Worm (Caenorhabditis elegans) whole organism, early embryonic: Measurements from ENCODE around the gene lrx-1.

Source experiments
- B0310.2 ChIP-seq: sonication (generic microtip); optimal IDR thresholded peaks from 2 replicates; lab custom pipeline; 2016; ENCODE audit warnings: mild to moderate bottlenecking, missing genetic modification characterization, missing compliant biosample characterization
- F13C5.2 ChIP-seq: sonication (generic microtip); optimal IDR thresholded peaks from 2 replicates; lab custom pipeline; 2017; ENCODE audit warnings: mild to moderate bottlenecking, missing genetic modification characterization, inconsistent platforms, missing compliant biosample characterization
- aly-1 ChIP-seq: sonication (generic microtip); optimal IDR thresholded peaks from 2 replicates; lab custom pipeline; 2016; ENCODE audit warnings: missing genetic modification characterization, missing compliant biosample characterization
- ama-1 ChIP-seq: fragments of 150-350 bp; optimal IDR thresholded peaks from 2 replicates; lab custom pipeline; 2014
- ceh-13 ChIP-seq: fragments of 200-800 bp; sonication (Bioruptor generic); optimal IDR thresholded peaks from 2 replicates; lab custom pipeline; 2018; ENCODE audit warnings: mild to moderate bottlenecking, missing genetic modification characterization, missing compliant biosample characterization
- ceh-36 ChIP-seq: sonication (generic microtip); optimal IDR thresholded peaks from 2 replicates; lab custom pipeline; 2016; ENCODE audit warnings: missing genetic modification characterization, inconsistent platforms, missing compliant biosample characterization
- ets-7 ChIP-seq: sonication (generic microtip); optimal IDR thresholded peaks from 2 replicates; lab custom pipeline; 2016; ENCODE audit warnings: missing genotype, missing genetic modification characterization, missing compliant biosample characterization
- flt-1 ChIP-seq: fragments of 200-800 bp; sonication (Bioruptor generic); IDR thresholded peaks from 2 replicates; pipeline ENCODE4 v1.3.6; 2022; ENCODE audit warnings: missing genetic modification characterization, missing compliant biosample characterization
- hmbx-1 ChIP-seq: sonication (generic microtip); optimal IDR thresholded peaks from 2 replicates; lab custom pipeline; 2016; ENCODE audit warnings: mild to moderate bottlenecking, missing genetic modification characterization, missing compliant biosample characterization
- hmg-4 ChIP-seq: fragments of 200-800 bp; sonication (Bioruptor generic); optimal IDR thresholded peaks from 2 replicates; lab custom pipeline; 2018; ENCODE audit warnings: mild to moderate bottlenecking, missing genetic modification characterization, missing compliant biosample characterization
- hnd-1 ChIP-seq: sonication (generic microtip); optimal IDR thresholded peaks from 2 replicates; lab custom pipeline; 2016; ENCODE audit warnings: missing genetic modification characterization, missing compliant biosample characterization
- pes-1 ChIP-seq: fragments of 200-800 bp; sonication (Bioruptor generic); IDR thresholded peaks from 2 replicates; pipeline ENCODE4 v1.3.6; 2022; ENCODE audit warnings: missing genetic modification reagents, missing genetic modification characterization, missing compliant biosample characterization
- scrt-1 ChIP-seq: fragments of 200-800 bp; sonication (Bioruptor generic); IDR thresholded peaks from 2 replicates; pipeline ENCODE4 v1.3.6; 2022; ENCODE audit warnings: missing genetic modification characterization, missing compliant biosample characterization
- sea-1 ChIP-seq: fragments of 200-800 bp; sonication (Bioruptor generic); conservative IDR thresholded peaks from 2 replicates; pipeline ENCODE4 v1.3.6; 2022; ENCODE audit warnings: missing genetic modification characterization, missing compliant biosample characterization
- tbx-11 ChIP-seq: fragments of 200-800 bp; sonication (Bioruptor generic); IDR thresholded peaks from 2 replicates; pipeline ENCODE4 v1.3.6; 2022; ENCODE audit warnings: missing genetic modification characterization, missing compliant biosample characterization
- tbx-37 ChIP-seq: fragments of 200-800 bp; sonication (Bioruptor generic); conservative IDR thresholded peaks from 2 replicates; pipeline ENCODE4 v1.3.6; 2022; ENCODE audit warnings: missing genetic modification reagents, missing genetic modification characterization, missing compliant biosample characterization
- tra-4 ChIP-seq: sonication (generic microtip); optimal IDR thresholded peaks from 2 replicates; lab custom pipeline; 2017; ENCODE audit warnings: missing genetic modification characterization, missing compliant biosample characterization

Gene lrx-1

DNA sequence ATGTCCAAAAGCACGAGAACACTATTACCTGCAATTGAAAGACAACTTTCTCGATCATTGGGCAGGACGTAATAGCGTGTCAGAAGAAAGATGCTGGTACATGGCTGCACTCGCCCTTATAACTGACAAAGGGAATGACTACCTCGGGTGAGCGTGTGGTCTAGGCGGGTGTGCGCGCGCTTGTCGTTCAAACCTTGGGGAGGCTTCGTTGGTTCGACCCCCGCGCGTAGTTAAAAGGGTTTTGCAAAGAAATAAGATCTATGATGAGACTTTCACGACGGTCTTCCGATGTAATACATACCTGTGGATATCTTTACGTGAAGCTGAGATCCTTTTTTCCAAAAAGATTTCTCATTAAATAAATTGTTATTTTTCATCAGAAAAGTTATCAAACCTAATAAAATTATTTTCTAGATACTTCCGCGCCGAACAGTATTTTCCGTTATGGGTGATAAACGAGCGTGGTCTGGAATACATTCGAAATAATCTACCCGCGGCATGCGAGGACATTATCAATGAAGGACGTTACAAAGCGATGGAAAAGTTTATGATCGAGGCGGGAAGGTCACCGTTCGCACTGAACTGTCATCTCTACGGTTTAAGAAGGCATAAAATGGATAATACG is 51.2 kb downstream of the lrx-1 start:
- peak; percentile 100 for TF ChIP-seq aly-1
- TF ChIP-seq ceh-13 (GFP tag; lab: Kevin White, UChicago) = peak; percentile 100
- peak; percentile 100 for TF ChIP-seq B0310.2 (tag; lab: Kevin White, UChicago)
- TF ChIP-seq ets-7 (tag; lab: Kevin White, UChicago) = peak; percentile 99
- TF ChIP-seq hnd-1 (tag; lab: Kevin White, UChicago) = peak; percentile 98
- peak; percentile 100 for TF ChIP-seq tbx-11
- TF ChIP-seq hmbx-1 = peak; percentile 96
- TF ChIP-seq pes-1 (GFP tag; lab: Robert Waterston, UW) = peak; percentile 99
- peak; percentile 99 for TF ChIP-seq tra-4
- TF ChIP-seq ceh-36 (tag; lab: Kevin White, UChicago) = peak; percentile 98
- TF ChIP-seq scrt-1 = peak; percentile 100
- peak; percentile 100 for TF ChIP-seq F13C5.2 (tag; lab: Kevin White, UChicago)
- peak; percentile 100 for TF ChIP-seq hmg-4 (GFP tag; lab: Kevin White, UChicago)
- TF ChIP-seq tbx-37 (GFP tag; lab: Robert Waterston, UW) = peak; percentile 100
- TF ChIP-seq ama-1 (lab: Kevin White, UChicago) = peak; percentile 87
- TF ChIP-seq flt-1 = peak; percentile 100
- TF ChIP-seq sea-1 = peak; percentile 100
